Fruit fly (Drosophila melanogaster): Measurements from ENCODE around the gene Cyp4s3.
A peak's percentile ranks its signal among the peaks of the same experiment; 100 is the strongest.

The Cyp4s3 gene

DNA sequence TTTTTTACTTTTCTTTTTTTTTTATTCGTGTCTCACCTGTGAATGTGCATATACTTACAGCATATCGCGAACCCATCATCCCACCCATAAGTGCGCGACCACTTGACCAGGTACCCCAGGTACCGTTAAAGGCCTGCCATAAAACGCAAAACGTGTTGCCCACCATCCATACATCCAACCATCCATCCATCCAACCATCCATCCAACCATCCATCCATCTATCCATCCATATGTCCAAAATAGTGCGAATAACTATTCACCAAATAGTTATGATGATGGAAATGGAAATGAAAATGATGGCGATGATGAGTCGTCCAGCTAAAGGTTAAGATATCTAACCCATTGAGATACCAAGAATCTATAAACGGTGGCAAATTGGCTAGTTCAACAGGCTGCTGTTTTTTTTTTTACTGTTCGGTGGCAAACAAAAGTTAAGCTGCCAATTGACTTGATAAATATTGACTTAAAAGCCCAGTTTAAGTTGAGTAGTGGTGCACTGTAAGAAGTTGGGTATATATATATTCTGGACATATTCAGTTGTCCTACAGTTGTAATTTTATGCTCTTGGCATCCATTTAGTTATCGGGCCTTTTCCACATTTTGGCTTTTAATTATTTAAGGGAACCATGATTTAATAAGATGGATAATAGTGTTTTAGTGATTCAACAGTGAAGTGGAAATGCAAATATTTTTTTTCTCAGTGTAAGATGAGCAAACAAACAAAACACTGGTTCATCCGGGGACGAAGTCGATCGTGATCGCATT lies 11.7 kb upstream of the Cyp4s3 start (continued):
- TF ChIP-seq lab (GFP tag; optimal IDR thresholded peaks at IDR 0.05) (peak; percentile 8), CG1647 (GFP tag; optimal IDR thresholded peaks at IDR 0.05) (no peak), vnd (GFP tag; IDR thresholded peaks at IDR 0.05; ENCODE audit: partially characterized antibody) (no peak), CG8281 (tag; optimal IDR thresholded peaks at IDR 0.05) (peak; percentile 98), row (GFP tag; IDR thresholded peaks at IDR 0.05) (0 out of 3 replicates have a peak, but pooled peaks have one; percentile 29), Scr (GFP tag; IDR thresholded peaks at IDR 0.05; ENCODE audit: partially characterized antibody) (no peak), grau (tag; optimal IDR thresholded peaks at IDR 0.05) (peak; percentile 13)

DNA sequence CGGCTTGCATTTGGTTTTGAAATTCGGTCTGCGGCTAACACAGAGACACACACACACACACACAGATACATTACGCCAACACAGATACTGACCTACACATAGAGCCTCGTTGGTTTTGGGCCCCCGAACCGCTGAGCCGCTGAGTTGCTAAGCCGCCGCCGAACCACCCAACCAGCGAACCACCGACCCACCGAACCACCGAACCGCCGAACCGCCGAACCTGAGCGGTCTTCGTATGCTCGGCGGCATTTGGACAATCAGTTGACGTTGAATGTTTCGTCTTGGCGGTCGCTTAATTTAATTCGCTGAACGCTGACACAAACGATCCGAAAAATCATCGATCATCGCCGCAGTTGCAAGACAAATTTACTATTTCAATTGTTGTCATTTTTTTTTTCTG lies 9.2 kb upstream of the Cyp4s3 start, which contains the start of gene drd:
Gene drd, plus strand, starts transcription at position 258 of the 400 bp plus-strand sequence.
- TF ChIP-seq danr (GFP tag; IDR thresholded peaks at IDR 0.05) (no peak), usp (GFP tag; optimal IDR thresholded peaks at IDR 0.05) (no peak), CG8281 (tag; optimal IDR thresholded peaks at IDR 0.05) (no peak), CG6654 (GFP tag; optimal IDR thresholded peaks at IDR 0.05) (no peak), Stat92E (GFP tag; optimal IDR thresholded peaks at IDR 0.05) (no peak), trh (GFP tag; optimal IDR thresholded peaks at IDR 0.05) (no peak), Fer1 (GFP tag; optimal IDR thresholded peaks at IDR 0.05) (no peak), hkb (optimal IDR thresholded peaks at IDR 0.05) (no peak), hkb (GFP tag; IDR thresholded peaks at IDR 0.05) (no peak), CG8290 (GFP tag; optimal IDR thresholded peaks at IDR 0.05) (no peak), CG8290 (tag; optimal IDR thresholded peaks at IDR 0.05) (no peak), CG3065 (GFP tag; optimal IDR thresholded peaks at IDR 0.05) (no peak), Taf1 (GFP tag; IDR thresholded peaks at IDR 0.05) (no peak), Deaf1 (tag; optimal IDR thresholded peaks at IDR 0.05) (peak; percentile 89), onecut (GFP tag; IDR thresholded peaks at IDR 0.05) (no peak), Atf-2 (GFP tag; optimal IDR thresholded peaks at IDR 0.05) (no peak), CG34376 (GFP tag; optimal IDR thresholded peaks at IDR 0.05) (no peak), eyg (GFP tag; optimal IDR thresholded peaks at IDR 0.05) (no peak), en (GFP tag; optimal IDR thresholded peaks at IDR 0.05) (no peak), caup (GFP tag; optimal IDR thresholded peaks at IDR 0.05; ENCODE audit: severe bottlenecking) (no peak), E2f2 (GFP tag; IDR thresholded peaks at IDR 0.05) (no peak), cg (GFP tag; optimal IDR thresholded peaks at IDR 0.05) (peak; percentile 42), CG14050 (GFP tag; IDR thresholded peaks at IDR 0.05) (peak; percentile 40; the same call in 1 of the 3 replicates), NfI (GFP tag; optimal IDR thresholded peaks at IDR 0.05) (no peak), CG4730 (GFP tag; IDR thresholded peaks at IDR 0.05) (no peak), CG6689 (GFP tag; IDR thresholded peaks at IDR 0.05) (no peak), CG9932 (GFP tag; IDR thresholded peaks at IDR 0.05) (no peak), chinmo (GFP tag; IDR thresholded peaks at IDR 0.05; ENCODE audit: partially characterized antibody) (0 out of 4 replicates have a peak, but pooled peaks have one; percentile 62), CG42726 (GFP tag; IDR thresholded peaks at IDR 0.05; ENCODE audit: partially characterized antibody) (no peak), yki (optimal IDR thresholded peaks at IDR 0.05) (no peak), CG15514 (GFP tag; optimal IDR thresholded peaks at IDR 0.05) (peak; percentile 13), kay (GFP tag; optimal IDR thresholded peaks at IDR 0.05) (no peak), CG16863 (GFP tag; optimal IDR thresholded peaks at IDR 0.05) (no peak), sim (GFP tag; IDR thresholded peaks at IDR 0.05) (no peak), Drgx (GFP tag; IDR thresholded peaks at IDR 0.05) (no peak), br (optimal IDR thresholded peaks at IDR 0.05) (no peak), pnt (GFP tag; optimal IDR thresholded peaks at IDR 0.05) (no peak), sd (tag; optimal IDR thresholded peaks at IDR 0.05) (no peak), CG4282 (GFP tag; optimal IDR thresholded peaks at IDR 0.05) (no peak), gro (GFP tag; optimal IDR thresholded peaks at IDR 0.05) (no peak), run (tag; optimal IDR thresholded peaks at IDR 0.05) (no peak), Trl (optimal IDR thresholded peaks at IDR 0.05) (no peak), Trl (GFP tag; optimal IDR thresholded peaks at IDR 0.05) (no peak), CG2678 (tag; optimal IDR thresholded peaks at IDR 0.05) (no peak)

All from whole organism, embryonic.